Worm (Caenorhabditis elegans) whole organism, midembryonic: Measurements from ENCODE around the gene F47B10.6.

Source experiments
- cog-1 ChIP-seq: sonication (generic microtip); optimal IDR thresholded peaks from 2 replicates; lab custom pipeline; 2016; ENCODE audit warnings: missing genetic modification characterization, missing compliant biosample characterization
- ref-1 ChIP-seq: fragments of 200-800 bp; sonication (Bioruptor generic); conservative IDR thresholded peaks from 2 replicates; pipeline ENCODE4 v1.3.6; 2022; ENCODE audit warnings: missing genetic modification reagents, missing genetic modification characterization, missing compliant biosample characterization
- ztf-23 ChIP-seq: fragments of 200-800 bp; sonication (Bioruptor generic); IDR thresholded peaks from 2 replicates; pipeline ENCODE4 v1.3.6; 2022; ENCODE audit warnings: missing genetic modification reagents, missing genetic modification characterization, missing compliant biosample characterization
- ztf-29 ChIP-seq: fragments of 200-800 bp; sonication (Bioruptor generic); IDR thresholded peaks from 2 replicates; pipeline ENCODE4 v1.3.6; 2022; ENCODE audit warnings: missing genetic modification reagents, missing genetic modification characterization, missing compliant biosample characterization

- 0 out of 2 replicates have a peak, but pooled peaks have one; percentile 18 for TF ChIP-seq ztf-23 (GFP tag; lab: Robert Waterston, UW)
- no peak for TF ChIP-seq cog-1 (tag; lab: Kevin White, UChicago)
- no peak for TF ChIP-seq ztf-29 (GFP tag; lab: Robert Waterston, UW)
- TF ChIP-seq ref-1 = no peak
These were observed 43.5 kb upstream of the F47B10.6 start, which contains the start of gene C05A9.2 for ce11 chrX:10844602-10845354.
